Fruit fly (Drosophila melanogaster) whole organism, embryonic: ENCODE measurements around the gene CG15332.

Experiments used
- Adf1 ChIP-seq: fragments of 200-800 bp; sonication (Bioruptor generic); IDR thresholded peaks from 2 replicates; pipeline ENCODE4 v1.3.6; 2022; ENCODE audit warnings: missing biosample characterization, missing genetic modification characterization
- Atf3 ChIP-seq: fragments of 200-800 bp; sonication (Bioruptor generic); optimal IDR thresholded peaks from 3 replicates; lab custom pipeline; 2016; ENCODE audit warnings: missing biosample characterization, missing genetic modification characterization
- CG10209 ChIP-seq: fragments of 200-800 bp; sonication (Bioruptor generic); optimal IDR thresholded peaks from 3 replicates; lab custom pipeline; 2017; ENCODE audit warnings: missing biosample characterization, mild to moderate bottlenecking, missing genetic modification characterization, missing genetic modification reagents
- CG11695 ChIP-seq: fragments of 200-800 bp; sonication (Bioruptor generic); IDR thresholded peaks from 3 replicates; pipeline ENCODE4 v1.3.6; 2022; ENCODE audit warnings: missing biosample characterization, missing genetic modification characterization
- CG12659 ChIP-seq: fragments of 200-800 bp; sonication (Bioruptor generic); optimal IDR thresholded peaks from 3 replicates; lab custom pipeline; 2017; ENCODE audit warnings: mild to moderate bottlenecking, missing biosample characterization, missing genetic modification reagents, missing genetic modification characterization
- CG14710 ChIP-seq: fragments of 200-800 bp; sonication (Bioruptor generic); optimal IDR thresholded peaks from 3 replicates; lab custom pipeline; 2019; ENCODE audit warnings: missing biosample characterization, mild to moderate bottlenecking, missing genetic modification characterization, moderate library complexity
- CG17328 ChIP-seq: fragments of 200-800 bp; sonication (Bioruptor generic); IDR thresholded peaks from 2 replicates; pipeline ENCODE4 v1.3.6; 2022; ENCODE audit warnings: missing biosample characterization, missing genetic modification characterization
- CG17359 ChIP-seq: fragments of 200-800 bp; sonication (Bioruptor generic); optimal IDR thresholded peaks from 3 replicates; lab custom pipeline; 2018; ENCODE audit warnings: missing biosample characterization, mild to moderate bottlenecking, missing genetic modification characterization, moderate library complexity
- CG17912 ChIP-seq: fragments of 200-800 bp; sonication (Bioruptor generic); optimal IDR thresholded peaks from 2 replicates; lab custom pipeline; 2018; ENCODE audit warnings: missing biosample characterization, mild to moderate bottlenecking, missing genetic modification characterization
- CG18262 ChIP-seq: fragments of 200-800 bp; optimal IDR thresholded peaks from 3 replicates; lab custom pipeline; 2019; ENCODE audit warnings: missing biosample characterization, mild to moderate bottlenecking, missing genetic modification characterization, moderate library complexity
- CG18764 ChIP-seq: fragments of 200-800 bp; sonication (Bioruptor generic); optimal IDR thresholded peaks from 3 replicates; lab custom pipeline; 2016; ENCODE audit warnings: missing biosample characterization, missing genetic modification characterization
- CG2199 ChIP-seq: fragments of 200-800 bp; sonication (Bioruptor generic); IDR thresholded peaks from 3 replicates; pipeline ENCODE4 v1.3.6; 2022; ENCODE audit warnings: missing biosample characterization, missing genetic modification characterization
- CG2202 ChIP-seq: fragments of 200-800 bp; sonication (Bioruptor generic); optimal IDR thresholded peaks from 2 replicates; lab custom pipeline; 2018; ENCODE audit warnings: missing biosample characterization, mild to moderate bottlenecking, missing genetic modification characterization
- CG2712 ChIP-seq: fragments of 200-800 bp; optimal IDR thresholded peaks from 3 replicates; lab custom pipeline; 2019; ENCODE audit warnings: missing biosample characterization, mild to moderate bottlenecking, missing genetic modification characterization, moderate library complexity
- CG30431 ChIP-seq: fragments of 200-800 bp; sonication (Bioruptor generic); optimal IDR thresholded peaks from 2 replicates; lab custom pipeline; 2017; ENCODE audit warnings: missing biosample characterization, missing genetic modification characterization
- CG33557 ChIP-seq: fragments of 200-800 bp; sonication (Bioruptor generic); optimal IDR thresholded peaks from 2 replicates; lab custom pipeline; 2019; ENCODE audit warnings: missing biosample characterization, mild to moderate bottlenecking, missing genetic modification characterization, moderate library complexity
- CG3407 ChIP-seq: fragments of 200-800 bp; sonication (Bioruptor generic); optimal IDR thresholded peaks from 2 replicates; lab custom pipeline; 2018; ENCODE audit warnings: missing biosample characterization, mild to moderate bottlenecking, missing genetic modification characterization
- CG7372 ChIP-seq: fragments of 200-800 bp; sonication (Bioruptor generic); IDR thresholded peaks from 2 replicates; pipeline ENCODE4 v1.3.6; 2022; ENCODE audit warnings: missing biosample characterization, missing genetic modification characterization
- CG7745 ChIP-seq: fragments of 200-800 bp; sonication (Bioruptor generic); optimal IDR thresholded peaks from 2 replicates; lab custom pipeline; 2018; ENCODE audit warnings: missing biosample characterization, mild to moderate bottlenecking, missing genetic modification characterization, moderate library complexity
- D19B ChIP-seq: fragments of 200-800 bp; sonication (Bioruptor generic); optimal IDR thresholded peaks from 2 replicates; lab custom pipeline; 2017; ENCODE audit warnings: missing biosample characterization, mild to moderate bottlenecking, missing genetic modification characterization
- E2f1 ChIP-seq: fragments of 200-800 bp; sonication (Bioruptor generic); IDR thresholded peaks from 2 replicates; pipeline ENCODE4 v1.3.6; 2022; ENCODE audit warnings: missing biosample characterization, missing genetic modification characterization
- Gsc ChIP-seq: fragments of 200-800 bp; sonication (Bioruptor generic); IDR thresholded peaks from 2 replicates; pipeline ENCODE4 v1.3.6; 2022; ENCODE audit warnings: missing biosample characterization, missing genetic modification characterization
- HHEX ChIP-seq: fragments of 200-800 bp; sonication (Bioruptor generic); optimal IDR thresholded peaks from 3 replicates; lab custom pipeline; 2017; ENCODE audit warnings: missing biosample characterization, mild to moderate bottlenecking, missing genetic modification characterization, missing genetic modification reagents
- Hey ChIP-seq: fragments of 200-800 bp; sonication (Bioruptor generic); optimal IDR thresholded peaks from 3 replicates; lab custom pipeline; 2018; ENCODE audit warnings: missing biosample characterization, mild to moderate bottlenecking, missing genetic modification characterization
- Hr3 ChIP-seq: fragments of 200-800 bp; sonication (Bioruptor generic); optimal IDR thresholded peaks from 3 replicates; lab custom pipeline; 2016; ENCODE audit warnings: missing biosample characterization, missing genetic modification characterization
- Hr39 ChIP-seq: fragments of >200 bp; optimal IDR thresholded peaks from 2 replicates; lab custom pipeline; 2017
- Rfx ChIP-seq: fragments of 200-800 bp; sonication (Bioruptor generic); IDR thresholded peaks from 2 replicates; pipeline ENCODE4 v1.3.6; 2022; ENCODE audit warnings: missing biosample characterization, missing genetic modification characterization
- Six4 ChIP-seq: fragments of 200-800 bp; sonication (Bioruptor generic); optimal IDR thresholded peaks from 2 replicates; lab custom pipeline; 2016; ENCODE audit warnings: missing biosample characterization, missing genetic modification characterization
- Ssrp ChIP-seq: fragments of 200-800 bp; sonication (Bioruptor generic); optimal IDR thresholded peaks from 2 replicates; lab custom pipeline; 2018; ENCODE audit warnings: missing biosample characterization, mild to moderate bottlenecking, missing genetic modification characterization, moderate library complexity
- aop ChIP-seq: fragments of 200-800 bp; sonication (Bioruptor generic); IDR thresholded peaks from 2 replicates; pipeline ENCODE4 v1.3.6; 2022; ENCODE audit warnings: missing biosample characterization, missing genetic modification characterization
- ci ChIP-seq: fragments of 200-800 bp; sonication (Bioruptor generic); IDR thresholded peaks from 3 replicates; pipeline ENCODE4 v1.3.6; 2022; ENCODE audit warnings: missing biosample characterization, missing genetic modification characterization
- corto ChIP-seq: fragments of 200-800 bp; sonication (Bioruptor generic); optimal IDR thresholded peaks from 2 replicates; lab custom pipeline; 2016; ENCODE audit warnings: missing biosample characterization, mild to moderate bottlenecking, missing genetic modification characterization, moderate library complexity
- crp ChIP-seq, 2 experiments: fragments of 200-800 bp; sonication (Bioruptor generic); optimal IDR thresholded peaks; 2 replicates in 1 of 2; 3 replicates in 1 of 2; lab custom pipeline; 2017; ENCODE audit warnings: missing biosample characterization in 2 of 2, missing genetic modification characterization in 2 of 2, mild to moderate bottlenecking in 1 of 2, moderate library complexity in 1 of 2
- dpn ChIP-seq, 2 experiments: fragments of 200-800 bp; sonication (Bioruptor generic); optimal IDR thresholded peaks; 3 replicates each; lab custom pipeline; 2016; ENCODE audit warnings: missing biosample characterization in 2 of 2, missing genetic modification characterization in 2 of 2
- dysf ChIP-seq: fragments of 200-800 bp; sonication (Bioruptor generic); IDR thresholded peaks from 3 replicates; pipeline ENCODE4 v1.3.6; 2022; ENCODE audit warnings: missing biosample characterization, missing genetic modification characterization
- exex ChIP-seq: fragments of 200-800 bp; sonication (Bioruptor generic); optimal IDR thresholded peaks from 4 replicates; lab custom pipeline; 2018; ENCODE audit warnings: missing biosample characterization, mild to moderate bottlenecking, missing genetic modification characterization, moderate library complexity
- fu2 ChIP-seq: fragments of 200-800 bp; sonication (Bioruptor generic); optimal IDR thresholded peaks from 2 replicates; lab custom pipeline; 2016; ENCODE audit warnings: missing biosample characterization, missing genetic modification characterization
- gsb-n ChIP-seq: fragments of 200-800 bp; sonication (Bioruptor generic); optimal IDR thresholded peaks from 3 replicates; lab custom pipeline; 2018; ENCODE audit warnings: missing biosample characterization, mild to moderate bottlenecking, missing genetic modification characterization
- jigr1 ChIP-seq: fragments of 200-800 bp; sonication (Bioruptor generic); IDR thresholded peaks from 3 replicates; pipeline ENCODE4 v1.3.6; 2022; ENCODE audit warnings: missing biosample characterization, missing genetic modification characterization
- lmd ChIP-seq: fragments of 200-800 bp; sonication (Bioruptor generic); IDR thresholded peaks from 2 replicates; pipeline ENCODE4 v1.3.6; 2022; ENCODE audit warnings: missing biosample characterization, missing genetic modification characterization
- mld ChIP-seq: fragments of 200-800 bp; sonication (Bioruptor generic); IDR thresholded peaks from 3 replicates; pipeline ENCODE4 v1.3.6; 2022; ENCODE audit warnings: missing biosample characterization, missing genetic modification characterization; ENCODE audit not compliant: partially characterized antibody
- nau ChIP-seq: fragments of 200-800 bp; sonication (Bioruptor generic); optimal IDR thresholded peaks from 3 replicates; lab custom pipeline; 2017; ENCODE audit warnings: missing biosample characterization, mild to moderate bottlenecking, missing genetic modification characterization, missing genetic modification reagents
- nerfin-2 ChIP-seq: fragments of 200-800 bp; sonication (Bioruptor generic); IDR thresholded peaks from 2 replicates; pipeline ENCODE4 v1.3.6; 2022; ENCODE audit warnings: missing biosample characterization, missing genetic modification characterization; ENCODE audit not compliant: partially characterized antibody
- sc ChIP-seq, 3 experiments: fragments of >200 bp in 2 of 3; fragments of 200-800 bp in 1 of 3; sonication (Bioruptor generic) in 1 of 3; optimal IDR thresholded peaks; 2 replicates in 2 of 3; 3 replicates in 1 of 3; lab custom pipeline; 2017; ENCODE audit warnings: mild to moderate bottlenecking in 1 of 3, missing biosample characterization in 1 of 3, missing genetic modification characterization in 1 of 3, missing genetic modification reagents in 1 of 3
- scrt ChIP-seq: fragments of 200-800 bp; sonication (Bioruptor generic); optimal IDR thresholded peaks from 2 replicates; lab custom pipeline; 2018; ENCODE audit warnings: missing biosample characterization, mild to moderate bottlenecking, missing genetic modification characterization, moderate library complexity
- sna ChIP-seq: fragments of 200-800 bp; sonication (Bioruptor generic); IDR thresholded peaks from 2 replicates; pipeline ENCODE4 v1.3.6; 2022; ENCODE audit warnings: missing biosample characterization, missing genetic modification characterization; ENCODE audit not compliant: partially characterized antibody
- so ChIP-seq: fragments of 200-800 bp; sonication (Bioruptor generic); IDR thresholded peaks from 3 replicates; pipeline ENCODE4 v1.3.6; 2022; ENCODE audit warnings: missing biosample characterization, missing genetic modification characterization
- stc ChIP-seq: fragments of 200-800 bp; sonication (Bioruptor generic); IDR thresholded peaks from 2 replicates; pipeline ENCODE4 v1.3.6; 2022; ENCODE audit warnings: missing biosample characterization, missing genetic modification characterization
- tio ChIP-seq: fragments of 200-800 bp; sonication (Bioruptor generic); optimal IDR thresholded peaks from 2 replicates; lab custom pipeline; 2017; ENCODE audit warnings: missing biosample characterization, missing genetic modification characterization, inconsistent platforms
- twi ChIP-seq: fragments of 200-800 bp; optimal IDR thresholded peaks from 2 replicates; lab custom pipeline; 2019; ENCODE audit warnings: missing biosample characterization, mild to moderate bottlenecking, missing genetic modification characterization, moderate library complexity

CG15332 gene

DNA sequence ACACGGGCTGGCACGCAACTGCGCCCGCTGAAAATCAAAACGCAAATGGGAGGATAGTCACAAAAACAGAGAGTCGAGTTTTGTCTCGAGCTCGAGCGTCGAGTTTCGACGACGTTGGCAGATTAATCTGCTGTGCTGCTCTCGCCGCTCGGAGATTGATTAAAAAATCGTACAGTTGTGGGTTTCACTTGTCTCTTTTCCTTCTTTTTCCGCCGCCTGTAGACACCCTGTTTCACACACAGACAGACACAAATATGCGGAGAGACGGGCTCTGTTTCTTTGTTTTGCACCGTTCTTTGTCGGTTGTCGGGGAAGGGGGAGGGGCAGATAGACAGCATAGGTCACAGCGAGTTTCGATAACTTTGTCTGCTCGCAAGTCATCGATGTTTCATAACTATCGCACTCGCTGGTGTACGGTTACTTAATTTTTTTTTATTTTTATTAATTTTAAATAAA, 8.9 kb downstream of the CG15332 start, which contains the start of gene orion (continued):
- no peak for TF ChIP-seq sc (optimal IDR thresholded peaks at IDR 0.05; lab: Kevin White, UChicago)
- no peak for TF ChIP-seq sc (GFP tag; optimal IDR thresholded peaks at IDR 0.05; lab: Kevin White, UChicago)
- no peak for TF ChIP-seq Six4
- peak; percentile 26 for TF ChIP-seq CG2712 (tag; lab: Kevin White, UChicago)
- peak; percentile 76 for TF ChIP-seq CG18764 (GFP tag; lab: Kevin White, UChicago)
- TF ChIP-seq dysf, result no peak; the same call in 2 of the 3 replicates
- no peak for TF ChIP-seq exex (tag; lab: Kevin White, UChicago)
- TF ChIP-seq CG7745 (tag; lab: Kevin White, UChicago), result no peak
- no peak for TF ChIP-seq CG17328 (GFP tag; lab: Robert Waterston, UW)
- TF ChIP-seq dpn (GFP tag; optimal IDR thresholded peaks at IDR 0.05; lab: Kevin White, UChicago), result no peak
- peak; percentile 65 for TF ChIP-seq Rfx (GFP tag; lab: Robert Waterston, UW)
- TF ChIP-seq Adf1, result peak; percentile 49; the same call in 1 of the 2 replicates
- TF ChIP-seq Hr3 (GFP tag; lab: Kevin White, UChicago), result no peak
- TF ChIP-seq so (GFP tag; lab: Robert Waterston, UW), result peak; percentile 66; the same call in 1 of the 3 replicates
- peak; percentile 72; the same call in 1 of the 3 replicates for TF ChIP-seq CG2199 (GFP tag; lab: Robert Waterston, UW)
- TF ChIP-seq CG12659 (GFP tag; lab: Kevin White, UChicago), result peak; percentile 24
- TF ChIP-seq CG17359 (tag; lab: Kevin White, UChicago), result no peak
- TF ChIP-seq lmd, result no peak; the same call in 1 of the 2 replicates
- no peak for TF ChIP-seq Gsc (GFP tag; lab: Robert Waterston, UW)
- no peak for TF ChIP-seq twi (tag; lab: Kevin White, UChicago)
- no peak for TF ChIP-seq D19B
- no peak for TF ChIP-seq CG2202 (tag; lab: Kevin White, UChicago)
- TF ChIP-seq CG18262, result peak; percentile 19
- peak in 1 of 2 experiments; percentile 7 for TF ChIP-seq crp (GFP tag; optimal IDR thresholded peaks at IDR 0.05; lab: Kevin White, UChicago)
- TF ChIP-seq E2f1 (GFP tag; lab: Robert Waterston, UW), result no peak
- TF ChIP-seq CG3407 (GFP tag; lab: Kevin White, UChicago), result no peak
- TF ChIP-seq fu2 (GFP tag; lab: Kevin White, UChicago), result no peak
- peak; percentile 69 for TF ChIP-seq sna (GFP tag; lab: Robert Waterston, UW)
- TF ChIP-seq Ssrp (tag; lab: Kevin White, UChicago), result no peak
- TF ChIP-seq CG7372 (GFP tag; lab: Robert Waterston, UW), result peak; percentile 17; the same call in 1 of the 2 replicates
- TF ChIP-seq tio (GFP tag; lab: Kevin White, UChicago), result no peak
- TF ChIP-seq CG33557 (GFP tag; lab: Kevin White, UChicago), result no peak
- TF ChIP-seq nau (GFP tag; lab: Kevin White, UChicago), result no peak
- no peak for TF ChIP-seq CG17912 (GFP tag; lab: Kevin White, UChicago)
- TF ChIP-seq scrt (GFP tag; lab: Kevin White, UChicago), result no peak
- no peak for TF ChIP-seq Atf3 (GFP tag; lab: Kevin White, UChicago)
- TF ChIP-seq aop (GFP tag; lab: Robert Waterston, UW), result no peak
- peak; percentile 26; the same call in 1 of the 2 replicates for TF ChIP-seq stc (GFP tag; lab: Robert Waterston, UW)
- TF ChIP-seq corto, result no peak
- peak; percentile 61; the same call in 1 of the 3 replicates for TF ChIP-seq mld (GFP tag; lab: Robert Waterston, UW)
- TF ChIP-seq gsb-n (tag; lab: Kevin White, UChicago), result no peak
- TF ChIP-seq Hr39, result no peak
- no peak for TF ChIP-seq CG10209 (GFP tag; lab: Kevin White, UChicago)
- no peak for TF ChIP-seq CG30431
- TF ChIP-seq CG14710 (tag; lab: Kevin White, UChicago), result peak; percentile 2
- TF ChIP-seq Hey, result no peak
- TF ChIP-seq nerfin-2 (GFP tag; lab: Robert Waterston, UW), result peak; percentile 59
- TF ChIP-seq jigr1, result no peak
- peak; percentile 30 for TF ChIP-seq HHEX (GFP tag; lab: Kevin White, UChicago)
- peak; percentile 74; the same call in 1 of the 3 replicates for TF ChIP-seq ci (GFP tag; lab: Robert Waterston, UW)
- no peak for TF ChIP-seq CG11695 (GFP tag; lab: Robert Waterston, UW)
